Fruit fly (Drosophila melanogaster) Kc167 (cell line): Measurements from ENCODE around the gene CCAP-R.

Source experiments
- Myc ChIP-seq: fragments of >200 bp; optimal IDR thresholded peaks from 2 replicates; lab custom pipeline; 2017; ENCODE audit warnings: missing external identifiers
- Sin3A ChIP-seq: fragments of >200 bp; optimal IDR thresholded peaks from 2 replicates; lab custom pipeline; 2018; ENCODE audit warnings: missing external identifiers
- h ChIP-seq: fragments of >200 bp; optimal IDR thresholded peaks from 3 replicates; lab custom pipeline; 2018; ENCODE audit warnings: missing external identifiers
- insv ChIP-seq: fragments of >200 bp; optimal IDR thresholded peaks from 3 replicates; lab custom pipeline; 2018; ENCODE audit warnings: missing external identifiers
- psq ChIP-seq: fragments of >200 bp; optimal IDR thresholded peaks from 2 replicates; lab custom pipeline; 2017; ENCODE audit warnings: missing external identifiers
- ttk ChIP-seq: sonication (Bioruptor generic); optimal IDR thresholded peaks from 2 replicates; lab custom pipeline; 2017; ENCODE audit warnings: missing external identifiers

CCAP-R gene

dm6 chr3R:25956092-25956491 is at the start of gene CCAP-R:
Gene CCAP-R (minus strand): TSS chr3R:25956270.
- TF ChIP-seq ttk (lab: Kevin White, UChicago) (no peak), psq (no peak), h (lab: Kevin White, UChicago) (no peak), Sin3A (lab: Kevin White, UChicago) (no peak), insv (lab: Kevin White, UChicago) (no peak), Myc (lab: Kevin White, UChicago) (no peak)

DNA sequence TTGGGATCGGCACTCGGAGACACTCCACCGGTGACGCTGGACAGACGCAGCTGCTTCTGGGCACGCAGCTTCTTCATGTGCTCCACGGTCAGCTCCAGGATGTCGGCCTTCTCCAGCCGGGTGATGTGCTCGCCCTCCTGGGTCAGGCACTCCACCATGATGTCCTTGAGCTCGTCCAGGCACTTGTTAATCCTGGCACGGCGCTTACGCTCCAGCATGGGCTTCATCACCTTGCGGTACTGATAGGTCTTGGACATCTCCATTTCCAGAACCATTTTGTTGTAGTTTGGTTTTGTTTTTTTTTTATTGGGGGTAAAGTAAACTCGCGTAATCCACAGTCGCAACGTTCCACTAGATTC is 49.5 kb upstream of the CCAP-R start:
- TF ChIP-seq Sin3A (lab: Kevin White, UChicago) (no peak), h (lab: Kevin White, UChicago) (no peak), insv (lab: Kevin White, UChicago) (no peak), Myc (lab: Kevin White, UChicago) (no peak), psq (no peak), ttk (lab: Kevin White, UChicago) (no peak)

- TF ChIP-seq h (lab: Kevin White, UChicago) (no peak), Sin3A (lab: Kevin White, UChicago) (no peak), ttk (lab: Kevin White, UChicago) (no peak), Myc (lab: Kevin White, UChicago) (no peak), psq (no peak), insv (lab: Kevin White, UChicago) (no peak)
Measured at dm6 chr3R:26004377-26005000, 48.4 kb upstream of the CCAP-R start.

DNA sequence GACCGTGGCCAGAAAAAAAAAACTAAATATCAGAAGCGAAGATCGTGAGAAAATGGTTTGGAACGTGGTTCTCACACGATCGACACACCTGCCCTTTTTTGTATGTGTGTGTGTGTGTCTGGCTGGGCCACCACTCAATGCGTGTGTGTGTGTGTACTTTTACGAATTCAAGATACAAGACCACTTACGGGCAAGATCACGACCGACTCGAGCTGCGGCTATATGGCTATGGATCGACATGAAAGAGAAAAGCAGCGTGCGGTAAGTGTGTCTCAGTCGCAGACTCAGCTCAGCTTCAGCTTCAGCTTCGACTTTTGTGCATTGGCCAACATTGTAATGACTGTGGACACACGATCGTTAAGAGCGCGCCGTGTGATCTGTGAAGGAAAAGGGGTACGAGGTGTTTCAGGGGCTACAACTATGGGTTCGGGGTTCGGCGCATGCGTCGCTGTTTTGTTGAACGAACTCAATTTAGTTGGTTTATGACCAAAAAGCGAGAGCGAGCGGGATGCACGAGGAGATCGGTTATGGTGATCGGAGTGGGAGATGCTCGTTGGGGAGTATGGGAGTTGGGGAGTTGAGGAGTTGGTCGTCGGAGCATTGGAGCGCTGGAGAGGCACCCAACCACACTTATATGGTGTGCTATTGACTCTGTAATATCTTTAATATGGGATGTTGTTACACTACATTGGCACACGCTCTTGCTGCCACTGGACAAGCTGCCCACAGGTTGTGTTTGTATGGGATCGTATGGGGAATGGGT is 46.7 kb upstream of the CCAP-R start:
- no peak for TF ChIP-seq ttk (lab: Kevin White, UChicago)
- TF ChIP-seq h (lab: Kevin White, UChicago): no peak
- TF ChIP-seq Sin3A (lab: Kevin White, UChicago): no peak
- TF ChIP-seq psq: no peak
- TF ChIP-seq Myc (lab: Kevin White, UChicago): no peak
- TF ChIP-seq insv (lab: Kevin White, UChicago): no peak

DNA sequence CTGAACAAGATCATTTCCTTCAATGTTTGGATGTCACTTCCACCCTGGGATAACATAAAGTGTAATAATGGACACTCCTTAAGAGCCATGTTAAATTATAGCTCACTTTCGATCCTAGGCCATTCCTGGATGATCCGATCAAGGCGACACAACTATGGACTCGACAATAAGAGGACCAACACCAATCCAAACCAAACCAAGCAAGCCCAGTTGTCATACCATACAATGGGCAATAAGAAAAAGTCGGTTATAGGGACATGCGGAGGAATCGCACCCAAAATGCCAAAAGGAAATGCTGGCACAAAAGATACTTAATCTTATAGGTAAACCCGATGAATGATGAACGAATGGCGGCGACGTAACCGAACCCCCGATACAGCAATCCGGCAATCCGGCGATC is 46.0 kb upstream of the CCAP-R start:
- TF ChIP-seq psq (no peak), Sin3A (lab: Kevin White, UChicago) (no peak), ttk (lab: Kevin White, UChicago) (no peak), insv (lab: Kevin White, UChicago) (no peak), Myc (lab: Kevin White, UChicago) (no peak), h (lab: Kevin White, UChicago) (no peak)

- no peak for TF ChIP-seq ttk (lab: Kevin White, UChicago)
- no peak for TF ChIP-seq psq
- no peak for TF ChIP-seq Myc (lab: Kevin White, UChicago)
- TF ChIP-seq h (lab: Kevin White, UChicago): no peak
- no peak for TF ChIP-seq Sin3A (lab: Kevin White, UChicago)
Measured at dm6 chr3R:26000720-26001682, 44.9 kb upstream of the CCAP-R start.

- no peak for TF ChIP-seq ttk (lab: Kevin White, UChicago)
- TF ChIP-seq Myc (lab: Kevin White, UChicago): no peak
- no peak for TF ChIP-seq insv (lab: Kevin White, UChicago)
- TF ChIP-seq h (lab: Kevin White, UChicago): no peak
- no peak for TF ChIP-seq psq
Measured at dm6 chr3R:25999611-26000010, 43.5 kb upstream of the CCAP-R start.

- TF ChIP-seq ttk (lab: Kevin White, UChicago) (no peak), psq (no peak), Myc (lab: Kevin White, UChicago) (no peak), Sin3A (lab: Kevin White, UChicago) (no peak), h (lab: Kevin White, UChicago) (no peak), insv (lab: Kevin White, UChicago) (no peak)
Measured at dm6 chr3R:25999130-25999529, 43.1 kb upstream of the CCAP-R start.

DNA sequence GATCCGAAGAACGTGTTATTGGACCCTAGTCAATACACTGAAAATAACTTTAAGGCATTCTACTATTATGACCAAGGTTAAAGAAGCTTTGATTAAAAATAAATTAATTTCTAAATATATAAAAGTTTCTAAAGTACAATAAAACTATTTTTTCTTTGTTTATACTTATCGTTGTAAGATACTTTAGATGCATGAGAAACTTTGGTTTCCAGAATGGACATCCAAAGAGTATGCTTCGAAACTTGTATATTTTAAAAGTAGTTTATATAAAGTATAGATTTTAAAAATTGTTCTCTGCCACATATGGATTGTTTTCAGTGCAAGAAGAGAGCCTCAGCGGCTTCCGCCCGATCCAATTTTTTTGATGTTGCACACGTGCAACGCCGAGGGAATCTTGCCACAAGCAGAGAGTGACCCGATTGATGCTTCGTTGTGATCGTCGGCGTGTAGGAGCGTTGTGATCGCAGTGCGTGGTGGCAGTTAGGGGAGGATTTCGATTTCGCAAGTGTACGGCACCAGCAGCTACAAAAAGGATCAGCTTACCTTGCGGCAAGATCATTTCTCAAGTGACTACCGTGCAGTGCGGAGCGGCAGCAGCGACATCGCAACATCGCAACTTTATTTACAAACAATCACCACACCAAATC is 41.1 kb upstream of the CCAP-R start:
- TF ChIP-seq psq: no peak
- no peak for TF ChIP-seq Sin3A (lab: Kevin White, UChicago)
- no peak for TF ChIP-seq insv (lab: Kevin White, UChicago)
- TF ChIP-seq ttk (lab: Kevin White, UChicago): no peak
- no peak for TF ChIP-seq h (lab: Kevin White, UChicago)
- TF ChIP-seq Myc (lab: Kevin White, UChicago): no peak

DNA sequence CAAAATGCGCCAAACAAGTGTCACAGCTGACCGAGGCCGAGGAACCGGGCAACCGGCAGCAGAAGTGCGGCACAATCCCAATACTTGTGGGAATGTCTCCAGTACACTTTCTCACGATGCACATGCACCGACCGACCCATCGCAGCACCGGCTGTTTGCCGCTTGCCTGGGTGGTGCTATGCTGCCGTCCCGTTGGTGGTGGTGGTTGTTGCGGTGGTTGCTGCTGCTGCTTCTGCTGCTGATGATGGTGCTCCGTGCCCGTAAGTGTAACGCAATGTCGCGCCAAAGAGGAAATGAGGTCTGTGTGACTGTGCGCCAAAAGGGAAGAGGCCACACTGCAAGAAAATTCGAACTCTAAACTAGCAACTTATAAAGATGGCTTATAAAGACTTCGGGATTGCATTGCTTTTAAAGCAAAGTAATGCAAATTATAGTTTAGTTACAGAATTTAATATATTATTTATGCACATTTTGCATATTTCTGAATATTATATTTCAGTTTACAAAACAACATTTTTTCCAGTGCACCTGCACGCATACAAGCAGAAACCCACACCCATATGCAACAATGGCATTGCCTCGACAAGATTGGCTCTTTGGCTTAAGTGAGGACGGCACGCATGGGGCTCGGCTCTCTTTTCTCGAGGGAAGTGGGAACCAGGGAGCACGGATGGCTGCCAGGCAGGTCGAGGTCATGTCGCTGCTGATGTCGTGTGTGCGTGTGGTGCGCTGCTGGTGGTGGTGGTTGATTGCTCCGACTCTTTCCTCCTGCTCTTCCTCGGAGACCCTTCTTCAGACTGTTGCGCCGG is 40.3 kb upstream of the CCAP-R start, which contains the start of gene CG43116:
Gene CG43116, minus strand, starts transcription at position 800 of the 809 bp plus-strand sequence.
- TF ChIP-seq ttk (lab: Kevin White, UChicago) (no peak), Sin3A (lab: Kevin White, UChicago) (no peak), psq (no peak), Myc (lab: Kevin White, UChicago) (no peak), h (lab: Kevin White, UChicago) (no peak), insv (lab: Kevin White, UChicago) (no peak)
